Fruit fly (Drosophila melanogaster) whole organism, wandering third instar larva: Measurements from ENCODE around the gene CG9674.

Experiments
- Abd-B ChIP-seq: fragments of >200 bp; optimal IDR thresholded peaks from 2 replicates; lab custom pipeline; 2017; ENCODE audit warnings: missing biosample characterization, missing genetic modification characterization
- CG32264 ChIP-seq: fragments of 200-800 bp; sonication (Bioruptor generic); optimal IDR thresholded peaks from 2 replicates; lab custom pipeline; 2016; ENCODE audit warnings: missing biosample characterization, missing genetic modification characterization
- CG9705 ChIP-seq: fragments of 200-800 bp; sonication (Bioruptor generic); optimal IDR thresholded peaks from 2 replicates; lab custom pipeline; 2018; ENCODE audit warnings: missing biosample characterization, mild to moderate bottlenecking, missing genetic modification characterization
- CrebA ChIP-seq: fragments of 200-800 bp; sonication (Bioruptor generic); optimal IDR thresholded peaks from 2 replicates; lab custom pipeline; 2016; ENCODE audit warnings: missing biosample characterization, mild to moderate bottlenecking, missing genetic modification characterization, borderline replicate concordance
- Dfd ChIP-seq: fragments of >200 bp; optimal IDR thresholded peaks from 2 replicates; lab custom pipeline; 2017; ENCODE audit warnings: missing biosample characterization, missing genetic modification characterization
- Dif ChIP-seq: fragments of 200-275, 200-300 bp; sonication (Bioruptor generic); optimal IDR thresholded peaks from 2 replicates; lab custom pipeline; 2018; ENCODE audit warnings: missing biosample characterization, missing genetic modification characterization; ENCODE audit not compliant: partially characterized antibody
- HLH106 ChIP-seq: fragments of 200-800 bp; optimal IDR thresholded peaks from 3 replicates; lab custom pipeline; 2019; ENCODE audit warnings: missing biosample characterization, mild to moderate bottlenecking, missing genetic modification characterization, moderate library complexity
- Hnf4 ChIP-seq: fragments of 200-800 bp; sonication (Bioruptor generic); optimal IDR thresholded peaks from 2 replicates; lab custom pipeline; 2016; ENCODE audit warnings: missing biosample characterization, mild to moderate bottlenecking, missing genetic modification characterization
- Jra ChIP-seq: sonication (Bioruptor generic); optimal IDR thresholded peaks from 2 replicates; lab custom pipeline; 2016; ENCODE audit warnings: missing biosample characterization, missing genetic modification characterization
- Mio ChIP-seq: sonication (Bioruptor generic); optimal IDR thresholded peaks from 2 replicates; lab custom pipeline; 2016; ENCODE audit warnings: missing biosample characterization, missing genetic modification characterization
- Myc ChIP-seq: fragments of >200 bp; optimal IDR thresholded peaks from 2 replicates; lab custom pipeline; 2017
- N ChIP-seq: fragments of >200 bp; optimal IDR thresholded peaks from 2 replicates; lab custom pipeline; 2018; ENCODE audit warnings: missing biosample characterization, missing external identifiers, missing genetic modification characterization
- OdsH ChIP-seq: fragments of 200-800 bp; sonication (Bioruptor generic); optimal IDR thresholded peaks from 2 replicates; lab custom pipeline; 2016; ENCODE audit warnings: missing biosample characterization, mild to moderate bottlenecking, missing genetic modification characterization
- Rel ChIP-seq, 2 experiments: fragments of 200-800 bp; sonication (Bioruptor generic) in 1 of 2; optimal IDR thresholded peaks; 2 replicates in 1 of 2; 3 replicates in 1 of 2; lab custom pipeline; 2016 to 2019; ENCODE audit warnings: mild to moderate bottlenecking in 2 of 2, missing biosample characterization in 2 of 2, missing genetic modification characterization in 2 of 2, moderate library complexity in 1 of 2
- Sp1 ChIP-seq: fragments of 200-800 bp; sonication (Bioruptor generic); optimal IDR thresholded peaks from 3 replicates; lab custom pipeline; 2019; ENCODE audit warnings: missing biosample characterization, mild to moderate bottlenecking, missing genetic modification characterization, moderate library complexity
- br ChIP-seq: fragments of 200-800 bp; sonication (Bioruptor generic); optimal IDR thresholded peaks from 2 replicates; lab custom pipeline; 2016; ENCODE audit warnings: missing biosample characterization, missing genetic modification characterization
- brk ChIP-seq: fragments of 200-800 bp; sonication (Bioruptor generic); optimal IDR thresholded peaks from 2 replicates; lab custom pipeline; 2016; ENCODE audit warnings: missing biosample characterization, mild to moderate bottlenecking, missing genetic modification characterization
- dmrt93B ChIP-seq: fragments of 200-800 bp; sonication (Bioruptor generic); optimal IDR thresholded peaks from 2 replicates; lab custom pipeline; 2018; ENCODE audit warnings: missing biosample characterization, mild to moderate bottlenecking, missing genetic modification characterization
- dsf ChIP-seq: sonication (Bioruptor generic); optimal IDR thresholded peaks from 2 replicates; lab custom pipeline; 2016; ENCODE audit warnings: missing biosample characterization, missing genetic modification characterization, borderline replicate concordance
- foxo ChIP-seq, 2 experiments: fragments of 200-800 bp; sonication (Bioruptor generic); optimal IDR thresholded peaks; 2 replicates in 1 of 2; 3 replicates in 1 of 2; lab custom pipeline; 2016 to 2017; ENCODE audit warnings: missing biosample characterization in 2 of 2, missing genetic modification characterization in 2 of 2
- jim ChIP-seq: fragments of 175-275, 200-325 bp; sonication (Bioruptor generic); optimal IDR thresholded peaks from 2 replicates; lab custom pipeline; 2016; ENCODE audit warnings: missing biosample characterization, mild to moderate bottlenecking, missing genetic modification characterization
- lola ChIP-seq: fragments of >200 bp; optimal IDR thresholded peaks from 2 replicates; lab custom pipeline; 2017; ENCODE audit warnings: missing biosample characterization, missing genetic modification characterization
- pan ChIP-seq: fragments of >200 bp; optimal IDR thresholded peaks from 2 replicates; lab custom pipeline; 2017
- psq ChIP-seq: fragments of 200-800 bp; sonication (Bioruptor generic); optimal IDR thresholded peaks from 3 replicates; lab custom pipeline; 2017; ENCODE audit warnings: missing biosample characterization, mild to moderate bottlenecking, missing genetic modification characterization, moderate library complexity
- rgr ChIP-seq: fragments of 200-800 bp; sonication (Bioruptor generic); optimal IDR thresholded peaks from 3 replicates; lab custom pipeline; 2016; ENCODE audit warnings: missing biosample characterization, mild to moderate bottlenecking, missing genetic modification characterization
- sv ChIP-seq: fragments of 200-800 bp; sonication (Bioruptor generic); optimal IDR thresholded peaks from 3 replicates; lab custom pipeline; 2016; ENCODE audit warnings: missing biosample characterization, missing genetic modification characterization
- usp ChIP-seq: fragments of >200 bp; optimal IDR thresholded peaks from 2 replicates; lab custom pipeline; 2017; ENCODE audit warnings: missing biosample characterization, missing genetic modification characterization
- woc ChIP-seq: sonication (Bioruptor generic); optimal IDR thresholded peaks from 2 replicates; lab custom pipeline; 2016; ENCODE audit warnings: missing biosample characterization, mild to moderate bottlenecking, missing genetic modification characterization

Gene CG9674

dm6 chr3L:16746586-16747383 lies 60.7 kb downstream of the CG9674 start:
- TF ChIP-seq CG9705 (GFP tag; lab: Kevin White, UChicago) (no peak), psq (GFP tag; lab: Kevin White, UChicago) (no peak), Abd-B (GFP tag; lab: Kevin White, UChicago) (no peak), Hnf4 (GFP tag; lab: Kevin White, UChicago) (no peak), CrebA (GFP tag; lab: Kevin White, UChicago) (no peak), CG32264 (GFP tag; lab: Kevin White, UChicago) (no peak), dmrt93B (GFP tag; lab: Kevin White, UChicago) (no peak), Myc (lab: Kevin White, UChicago) (no peak), sv (GFP tag; lab: Kevin White, UChicago) (no peak), N (GFP tag; lab: Kevin White, UChicago) (no peak), Rel (GFP tag; optimal IDR thresholded peaks at IDR 0.05; lab: Kevin White, UChicago) (no peak), Rel (tag; optimal IDR thresholded peaks at IDR 0.05; lab: Kevin White, UChicago) (no peak), Dif (GFP tag; lab: Kevin White, UChicago) (no peak), pan (lab: Kevin White, UChicago) (no peak), lola (GFP tag; lab: Kevin White, UChicago) (no peak), dsf (GFP tag; lab: Kevin White, UChicago) (no peak), HLH106 (tag; lab: Kevin White, UChicago) (peak; percentile 29), brk (GFP tag; lab: Kevin White, UChicago) (no peak), OdsH (GFP tag; lab: Kevin White, UChicago) (peak; percentile 22), foxo (GFP tag; optimal IDR thresholded peaks at IDR 0.05; lab: Kevin White, UChicago) (peak in 1 of 2 experiments; percentile 19), Jra (no peak), Mio (GFP tag; lab: Kevin White, UChicago) (no peak), br (GFP tag; lab: Kevin White, UChicago) (no peak), jim (GFP tag; lab: Kevin White, UChicago) (no peak), rgr (GFP tag; lab: Kevin White, UChicago) (no peak), usp (GFP tag; lab: Kevin White, UChicago) (no peak), Dfd (GFP tag; lab: Kevin White, UChicago) (no peak), Sp1 (GFP tag; lab: Kevin White, UChicago) (peak; percentile 34)

- TF ChIP-seq HLH106 (tag; lab: Kevin White, UChicago) (no peak), Hnf4 (GFP tag; lab: Kevin White, UChicago) (no peak), woc (GFP tag; lab: Kevin White, UChicago) (no peak), rgr (GFP tag; lab: Kevin White, UChicago) (no peak), Mio (GFP tag; lab: Kevin White, UChicago) (no peak), Abd-B (GFP tag; lab: Kevin White, UChicago) (no peak)
Measured at dm6 chr3L:16743906-16744704, 63.4 kb downstream of the CG9674 start.

DNA sequence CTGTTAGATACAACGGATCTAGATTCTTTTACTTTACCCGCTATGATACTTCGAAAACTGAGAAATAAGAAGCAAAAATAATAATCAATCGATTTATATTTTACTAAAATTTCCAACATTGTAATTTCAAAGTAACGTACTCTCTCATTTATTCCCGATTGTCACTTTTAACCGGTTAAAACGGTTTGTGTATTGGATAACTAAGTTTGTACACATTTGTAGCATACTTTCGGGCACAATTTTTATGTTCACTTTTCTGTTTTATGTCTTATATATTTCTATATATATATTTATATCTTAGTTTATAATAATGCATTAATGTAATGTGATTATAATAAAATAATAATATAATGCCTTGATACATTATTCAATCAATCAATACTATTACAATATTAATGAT lies 65.9 kb downstream of the CG9674 start:
- TF ChIP-seq Dif (GFP tag; lab: Kevin White, UChicago) = no peak
- TF ChIP-seq Myc (lab: Kevin White, UChicago) = peak; percentile 57
